1 fruit fly cellular context compared by ENCODE assay signal in genomic region chrX:1260327-1260726, dm6.
TF ChIP-seq lines count a peak whose summit lies in the region.

No protein-coding gene starts in this region.

TF ChIP-seq in whole organism, embryonic, 481 proteins besides CTCF, POLR2A, EP300 and RAD21 (continued from another document):
- TF ChIP-seq Dad (GFP tag; optimal IDR thresholded peaks at IDR 0.05; lab: Kevin White, UChicago) (no peak), CG13775 (GFP tag; optimal IDR thresholded peaks at IDR 0.05; lab: Kevin White, UChicago) (no peak), crol (GFP tag; IDR thresholded peaks at IDR 0.05; lab: Robert Waterston, UW) (no peak), CG18599 (GFP tag; optimal IDR thresholded peaks at IDR 0.05; lab: Kevin White, UChicago) (peak; percentile 31), zfh2 (GFP tag; optimal IDR thresholded peaks at IDR 0.05; lab: Kevin White, UChicago) (peak; percentile 35), Camta (GFP tag; optimal IDR thresholded peaks at IDR 0.05; lab: Kevin White, UChicago) (no peak), Sox102F (GFP tag; optimal IDR thresholded peaks at IDR 0.05; lab: Kevin White, UChicago) (peak; percentile 2), Tbp (GFP tag; optimal IDR thresholded peaks at IDR 0.05; lab: Kevin White, UChicago) (no peak), tap (tag; optimal IDR thresholded peaks at IDR 0.05; lab: Kevin White, UChicago) (peak; percentile 14), pnt (GFP tag; optimal IDR thresholded peaks at IDR 0.05; lab: Kevin White, UChicago) (no peak), zen2 (GFP tag; IDR thresholded peaks at IDR 0.05; lab: Robert Waterston, UW; ENCODE audit: partially characterized antibody) (no peak), ftz-f1 (GFP tag; optimal IDR thresholded peaks at IDR 0.05; lab: Kevin White, UChicago) (no peak), BtbVII (GFP tag; optimal IDR thresholded peaks at IDR 0.05; lab: Kevin White, UChicago) (peak; percentile 39), Oli (tag; optimal IDR thresholded peaks at IDR 0.05; lab: Kevin White, UChicago) (peak; percentile 8), Asciz (GFP tag; optimal IDR thresholded peaks at IDR 0.05; lab: Kevin White, UChicago) (no peak), CG12104 (GFP tag; optimal IDR thresholded peaks at IDR 0.05; lab: Kevin White, UChicago) (no peak), slou (GFP tag; optimal IDR thresholded peaks at IDR 0.05; lab: Kevin White, UChicago) (no peak), gce (GFP tag; IDR thresholded peaks at IDR 0.05; lab: Robert Waterston, UW) (no peak), D19A (tag; optimal IDR thresholded peaks at IDR 0.05; lab: Kevin White, UChicago) (no peak), Ets65A (GFP tag; lab: Kevin White, UChicago) (peak; percentile 87), CG10274 (GFP tag; optimal IDR thresholded peaks at IDR 0.05; lab: Kevin White, UChicago) (no peak), mld (GFP tag; IDR thresholded peaks at IDR 0.05; lab: Robert Waterston, UW; ENCODE audit: partially characterized antibody) (no peak), CG6813 (GFP tag; optimal IDR thresholded peaks at IDR 0.05; lab: Kevin White, UChicago) (no peak), CG15696 (tag; optimal IDR thresholded peaks at IDR 0.05; lab: Kevin White, UChicago) (no peak), CG11560 (tag; IDR thresholded peaks at IDR 0.05; lab: Robert Waterston, UW) (no peak), mam (GFP tag; optimal IDR thresholded peaks at IDR 0.05; lab: Kevin White, UChicago) (peak; percentile 36), CG14014 (GFP tag; IDR thresholded peaks at IDR 0.05; lab: Robert Waterston, UW) (0 out of 2 replicates have a peak, but pooled peaks have one; percentile 46), CG6654 (GFP tag; optimal IDR thresholded peaks at IDR 0.05; lab: Kevin White, UChicago) (no peak), CG10543 (GFP tag; optimal IDR thresholded peaks at IDR 0.05; lab: Kevin White, UChicago) (peak; percentile 17), gro (GFP tag; optimal IDR thresholded peaks at IDR 0.05; lab: Kevin White, UChicago) (no peak), CG11247 (GFP tag; IDR thresholded peaks at IDR 0.05; lab: Robert Waterston, UW) (no peak), CG18764 (GFP tag; optimal IDR thresholded peaks at IDR 0.05; lab: Kevin White, UChicago) (no peak), Six4 (GFP tag; optimal IDR thresholded peaks at IDR 0.05; lab: Kevin White, UChicago) (no peak), CG2889 (GFP tag; IDR thresholded peaks at IDR 0.05; lab: Robert Waterston, UW) (no peak), CG18011 (GFP tag; optimal IDR thresholded peaks at IDR 0.05; lab: Kevin White, UChicago) (no peak), zf30C (GFP tag; optimal IDR thresholded peaks at IDR 0.05; lab: Kevin White, UChicago) (no peak), CG12769 (tag; optimal IDR thresholded peaks at IDR 0.05; lab: Kevin White, UChicago) (peak; percentile 60), disco-r (GFP tag; optimal IDR thresholded peaks at IDR 0.05; lab: Kevin White, UChicago) (no peak), Aef1 (GFP tag; IDR thresholded peaks at IDR 0.05; lab: Robert Waterston, UW) (no peak), Mad (GFP tag; optimal IDR thresholded peaks at IDR 0.05; lab: Kevin White, UChicago) (no peak), CG3281 (GFP tag; optimal IDR thresholded peaks at IDR 0.05; lab: Kevin White, UChicago) (peak; percentile 15), maf-S (GFP tag; optimal IDR thresholded peaks at IDR 0.05; lab: Kevin White, UChicago) (no peak), sd (tag; optimal IDR thresholded peaks at IDR 0.05; lab: Kevin White, UChicago) (no peak), bowl (GFP tag; IDR thresholded peaks at IDR 0.05; lab: Robert Waterston, UW) (no peak), shn (GFP tag; optimal IDR thresholded peaks at IDR 0.05; lab: Kevin White, UChicago) (no peak), CG15479 (GFP tag; optimal IDR thresholded peaks at IDR 0.05; lab: Kevin White, UChicago) (no peak), Dfd (GFP tag; optimal IDR thresholded peaks at IDR 0.05; lab: Kevin White, UChicago) (no peak), Gug (GFP tag; IDR thresholded peaks at IDR 0.05; lab: Robert Waterston, UW) (peak; percentile 34; the same call in 1 of the 4 replicates), CG11085 (GFP tag; IDR thresholded peaks at IDR 0.05; lab: Robert Waterston, UW) (no peak), TFAM (GFP tag; optimal IDR thresholded peaks at IDR 0.05; lab: Kevin White, UChicago) (no peak), otp (GFP tag; IDR thresholded peaks at IDR 0.05; lab: Robert Waterston, UW) (0 out of 3 replicates have a peak, but pooled peaks have one; percentile 6), Opbp (GFP tag; IDR thresholded peaks at IDR 0.05; lab: Robert Waterston, UW; ENCODE audit: partially characterized antibody) (no peak), lab (GFP tag; optimal IDR thresholded peaks at IDR 0.05; lab: Kevin White, UChicago) (peak; percentile 52), CG10267 (tag; optimal IDR thresholded peaks at IDR 0.05; lab: Kevin White, UChicago) (no peak), CG12155 (GFP tag; optimal IDR thresholded peaks at IDR 0.05; lab: Kevin White, UChicago) (no peak), PHDP (tag; optimal IDR thresholded peaks at IDR 0.05; lab: Kevin White, UChicago) (peak; percentile 5), CG30403 (GFP tag; optimal IDR thresholded peaks at IDR 0.05; lab: Kevin White, UChicago) (peak; percentile 13), usp (GFP tag; optimal IDR thresholded peaks at IDR 0.05; lab: Kevin White, UChicago) (no peak), CG8281 (tag; optimal IDR thresholded peaks at IDR 0.05; lab: Kevin White, UChicago) (no peak), NC2α (GFP tag; optimal IDR thresholded peaks at IDR 0.05; lab: Kevin White, UChicago) (no peak), ro (GFP tag; IDR thresholded peaks at IDR 0.05; lab: Robert Waterston, UW) (no peak), fu2 (GFP tag; optimal IDR thresholded peaks at IDR 0.05; lab: Kevin White, UChicago) (no peak), tll (GFP tag; optimal IDR thresholded peaks at IDR 0.05; lab: Kevin White, UChicago) (no peak), gem (tag; optimal IDR thresholded peaks at IDR 0.05; lab: Kevin White, UChicago) (peak; percentile 25), CG4707 (GFP tag; optimal IDR thresholded peaks at IDR 0.05; lab: Kevin White, UChicago) (no peak), CG2202 (tag; optimal IDR thresholded peaks at IDR 0.05; lab: Kevin White, UChicago) (no peak), emc (GFP tag; optimal IDR thresholded peaks at IDR 0.05; lab: Kevin White, UChicago) (no peak), Meics (GFP tag; optimal IDR thresholded peaks at IDR 0.05; lab: Kevin White, UChicago) (peak; percentile 32), CG12219 (GFP tag; optimal IDR thresholded peaks at IDR 0.05; lab: Kevin White, UChicago) (no peak), Trl (optimal IDR thresholded peaks at IDR 0.05; lab: Kevin White, UChicago) (no peak), Trl (GFP tag; optimal IDR thresholded peaks at IDR 0.05; lab: Kevin White, UChicago) (peak; percentile 14), HLH54F (GFP tag; optimal IDR thresholded peaks at IDR 0.05; lab: Kevin White, UChicago) (no peak), danr (GFP tag; IDR thresholded peaks at IDR 0.05; lab: Robert Waterston, UW) (no peak), trem (tag; optimal IDR thresholded peaks at IDR 0.05; lab: Kevin White, UChicago) (no peak), sim (GFP tag; IDR thresholded peaks at IDR 0.05; lab: Robert Waterston, UW) (no peak), CG11504 (tag; optimal IDR thresholded peaks at IDR 0.05; lab: Kevin White, UChicago) (peak; percentile 30), ind (GFP tag; optimal IDR thresholded peaks at IDR 0.05; lab: Kevin White, UChicago) (peak; percentile 40), Spps (tag; optimal IDR thresholded peaks at IDR 0.05; lab: Kevin White, UChicago) (no peak), ci (GFP tag; IDR thresholded peaks at IDR 0.05; lab: Robert Waterston, UW) (no peak), CG15269 (tag; optimal IDR thresholded peaks at IDR 0.05; lab: Kevin White, UChicago) (peak; percentile 51), Blimp-1 (GFP tag; optimal IDR thresholded peaks at IDR 0.05; lab: Kevin White, UChicago) (no peak), Usf (GFP tag; optimal IDR thresholded peaks at IDR 0.05; lab: Kevin White, UChicago) (no peak), Sry-β (GFP tag; optimal IDR thresholded peaks at IDR 0.05; lab: Kevin White, UChicago) (no peak), dysf (GFP tag; IDR thresholded peaks at IDR 0.05; lab: Robert Waterston, UW) (peak; percentile 54; the same call in 2 of the 3 replicates), CG6254 (GFP tag; optimal IDR thresholded peaks at IDR 0.05; lab: Kevin White, UChicago) (no peak), CG14860 (GFP tag; IDR thresholded peaks at IDR 0.05; lab: Robert Waterston, UW; ENCODE audit: partially characterized antibody) (no peak), Mrtf (GFP tag; IDR thresholded peaks at IDR 0.05; lab: Robert Waterston, UW) (peak; percentile 48; the same call in 1 of the 3 replicates), ewg (GFP tag; optimal IDR thresholded peaks at IDR 0.05; lab: Kevin White, UChicago) (no peak), CG13123 (GFP tag; optimal IDR thresholded peaks at IDR 0.05; lab: Kevin White, UChicago) (no peak), btn (GFP tag; optimal IDR thresholded peaks at IDR 0.05; lab: Kevin White, UChicago) (no peak), klu (GFP tag; IDR thresholded peaks at IDR 0.05; lab: Robert Waterston, UW) (no peak), Myb (GFP tag; optimal IDR thresholded peaks at IDR 0.05; lab: Kevin White, UChicago) (no peak), CG2678 (tag; optimal IDR thresholded peaks at IDR 0.05; lab: Kevin White, UChicago) (peak; percentile 46), oc (tag; optimal IDR thresholded peaks at IDR 0.05; lab: Kevin White, UChicago) (no peak), hb (GFP tag; IDR thresholded peaks at IDR 0.05; lab: Robert Waterston, UW; ENCODE audit: partially characterized antibody) (no peak), CG12942 (GFP tag; optimal IDR thresholded peaks at IDR 0.05; lab: Kevin White, UChicago) (no peak), inv (GFP tag; IDR thresholded peaks at IDR 0.05; lab: Robert Waterston, UW; ENCODE audit: partially characterized antibody) (no peak), CG2129 (GFP tag; IDR thresholded peaks at IDR 0.05; lab: Robert Waterston, UW; ENCODE audit: partially characterized antibody) (no peak), ems (GFP tag; optimal IDR thresholded peaks at IDR 0.05; lab: Kevin White, UChicago) (no peak), Adf1 (GFP tag; IDR thresholded peaks at IDR 0.05; lab: Robert Waterston, UW) (no peak), Abd-B (GFP tag; optimal IDR thresholded peaks at IDR 0.05; lab: Kevin White, UChicago) (no peak), HLHmδ (GFP tag; optimal IDR thresholded peaks at IDR 0.05; lab: Kevin White, UChicago) (no peak), CG6683 (GFP tag; optimal IDR thresholded peaks at IDR 0.05; lab: Kevin White, UChicago) (no peak), CG15601 (tag; optimal IDR thresholded peaks at IDR 0.05; lab: Kevin White, UChicago) (no peak), Kr (GFP tag; optimal IDR thresholded peaks at IDR 0.05; lab: Kevin White, UChicago) (no peak), CG32767 (GFP tag; IDR thresholded peaks at IDR 0.05; lab: Robert Waterston, UW) (no peak), CG9215 (GFP tag; IDR thresholded peaks at IDR 0.05; lab: Robert Waterston, UW) (no peak), CG7556 (GFP tag; optimal IDR thresholded peaks at IDR 0.05; lab: Kevin White, UChicago) (no peak), CG13894 (tag; optimal IDR thresholded peaks at IDR 0.05; lab: Kevin White, UChicago) (peak; percentile 53), CG31388 (GFP tag; optimal IDR thresholded peaks at IDR 0.05; lab: Kevin White, UChicago) (no peak), unc-4 (GFP tag; IDR thresholded peaks at IDR 0.05; lab: Robert Waterston, UW; ENCODE audit: partially characterized antibody) (no peak), Doc3 (GFP tag; IDR thresholded peaks at IDR 0.05; lab: Robert Waterston, UW; ENCODE audit: partially characterized antibody) (no peak), schlank (tag; optimal IDR thresholded peaks at IDR 0.05; lab: Kevin White, UChicago) (no peak), CoRest (tag; optimal IDR thresholded peaks at IDR 0.05; lab: Kevin White, UChicago) (no peak), al (GFP tag; IDR thresholded peaks at IDR 0.05; lab: Robert Waterston, UW) (0 out of 2 replicates have a peak, but pooled peaks have one; percentile 20), kah (GFP tag; optimal IDR thresholded peaks at IDR 0.05; lab: Kevin White, UChicago) (no peak), Rfx (GFP tag; IDR thresholded peaks at IDR 0.05; lab: Robert Waterston, UW) (peak; percentile 62; the same call in 1 of the 2 replicates), trh (GFP tag; optimal IDR thresholded peaks at IDR 0.05; lab: Kevin White, UChicago) (no peak), slbo (GFP tag; IDR thresholded peaks at IDR 0.05; lab: Robert Waterston, UW) (peak; percentile 47; the same call in 1 of the 2 replicates), CG10366 (GFP tag; IDR thresholded peaks at IDR 0.05; lab: Robert Waterston, UW) (0 out of 2 replicates have a peak, but pooled peaks have one; percentile 14), Nf-YC (tag; optimal IDR thresholded peaks at IDR 0.05; lab: Kevin White, UChicago) (peak; percentile 14), CG10565 (GFP tag; optimal IDR thresholded peaks at IDR 0.05; lab: Kevin White, UChicago) (no peak), Xbp1 (GFP tag; optimal IDR thresholded peaks at IDR 0.05; lab: Kevin White, UChicago) (peak; percentile 31), grau (tag; optimal IDR thresholded peaks at IDR 0.05; lab: Kevin White, UChicago) (peak; percentile 27), Hmr (GFP tag; optimal IDR thresholded peaks at IDR 0.05; lab: Kevin White, UChicago) (peak; percentile 13), B-H1 (GFP tag; IDR thresholded peaks at IDR 0.05; lab: Robert Waterston, UW) (no peak), Ada2b (GFP tag; IDR thresholded peaks at IDR 0.05; lab: Robert Waterston, UW) (no peak), CG13424 (tag; optimal IDR thresholded peaks at IDR 0.05; lab: Kevin White, UChicago) (peak; percentile 2), Neu2 (GFP tag; optimal IDR thresholded peaks at IDR 0.05; lab: Kevin White, UChicago; ENCODE audit: borderline replicate concordance) (no peak), CG6689 (GFP tag; IDR thresholded peaks at IDR 0.05; lab: Robert Waterston, UW) (no peak)
